Fruit fly (Drosophila melanogaster) whole organism, embryonic: ENCODE measurements around the gene QIL1.

Source experiments
- Ada2b ChIP-seq: fragments of 200-800 bp; sonication (Bioruptor generic); IDR thresholded peaks from 2 replicates; pipeline ENCODE4 v1.3.6; 2022; ENCODE audit warnings: missing biosample characterization, missing genetic modification characterization
- Atf3 ChIP-seq: fragments of 200-800 bp; sonication (Bioruptor generic); optimal IDR thresholded peaks from 3 replicates; lab custom pipeline; 2016; ENCODE audit warnings: missing biosample characterization, missing genetic modification characterization
- CG11560 ChIP-seq: fragments of 200-800 bp; sonication (Bioruptor generic); IDR thresholded peaks from 3 replicates; pipeline ENCODE4 v1.3.6; 2022; ENCODE audit warnings: missing biosample characterization, missing genetic modification characterization
- CG12299 ChIP-seq: fragments of 200-800 bp; sonication (Bioruptor generic); optimal IDR thresholded peaks from 2 replicates; lab custom pipeline; 2018; ENCODE audit warnings: missing biosample characterization, mild to moderate bottlenecking, missing genetic modification characterization
- CG12391 ChIP-seq: fragments of 200-800 bp; sonication (Bioruptor generic); optimal IDR thresholded peaks from 3 replicates; lab custom pipeline; 2018; ENCODE audit warnings: missing biosample characterization, mild to moderate bottlenecking, missing genetic modification characterization, moderate library complexity
- CG12744 ChIP-seq: fragments of 200-800 bp; sonication (Bioruptor generic); optimal IDR thresholded peaks from 2 replicates; lab custom pipeline; 2016; ENCODE audit warnings: missing biosample characterization, missing genetic modification characterization
- CG14014 ChIP-seq: fragments of 200-800 bp; sonication (Bioruptor generic); IDR thresholded peaks from 2 replicates; pipeline ENCODE4 v1.3.6; 2022; ENCODE audit warnings: missing biosample characterization, missing genetic modification characterization
- CG17328 ChIP-seq: fragments of 200-800 bp; sonication (Bioruptor generic); IDR thresholded peaks from 2 replicates; pipeline ENCODE4 v1.3.6; 2022; ENCODE audit warnings: missing biosample characterization, missing genetic modification characterization
- CG17612 ChIP-seq: fragments of 200-800 bp; sonication (Bioruptor generic); IDR thresholded peaks from 2 replicates; pipeline ENCODE4 v1.3.6; 2022; ENCODE audit warnings: missing biosample characterization, missing genetic modification characterization
- CG18599 ChIP-seq: fragments of 200-800 bp; sonication (Bioruptor generic); optimal IDR thresholded peaks from 3 replicates; lab custom pipeline; 2017; ENCODE audit warnings: missing biosample characterization, missing genetic modification characterization, mild to moderate bottlenecking, moderate library complexity, missing genetic modification reagents
- CG2678 ChIP-seq: fragments of 200-800 bp; sonication (Bioruptor generic); optimal IDR thresholded peaks from 3 replicates; lab custom pipeline; 2019; ENCODE audit warnings: missing biosample characterization, mild to moderate bottlenecking, missing genetic modification characterization, moderate library complexity
- CG3847 ChIP-seq: fragments of 200-800 bp; sonication (Bioruptor generic); IDR thresholded peaks from 2 replicates; pipeline ENCODE4 v1.3.6; 2022; ENCODE audit warnings: missing biosample characterization, missing genetic modification characterization
- CG4424 ChIP-seq: fragments of 200-800 bp; sonication (Bioruptor generic); optimal IDR thresholded peaks from 3 replicates; lab custom pipeline; 2016; ENCODE audit warnings: missing biosample characterization, missing genetic modification characterization
- CG4820 ChIP-seq: fragments of 200-800 bp; sonication (Bioruptor generic); optimal IDR thresholded peaks from 3 replicates; lab custom pipeline; 2016; ENCODE audit warnings: missing biosample characterization, missing genetic modification characterization
- CG6765 ChIP-seq: fragments of 200-800 bp; sonication (Bioruptor generic); optimal IDR thresholded peaks from 3 replicates; lab custom pipeline; 2017; ENCODE audit warnings: missing biosample characterization, mild to moderate bottlenecking, missing genetic modification characterization
- CG7839 ChIP-seq: fragments of 200-800 bp; sonication (Bioruptor generic); optimal IDR thresholded peaks from 3 replicates; lab custom pipeline; 2018; ENCODE audit warnings: missing biosample characterization, mild to moderate bottlenecking, missing genetic modification characterization, moderate library complexity
- CG7928 ChIP-seq: fragments of 200-800 bp; sonication (Bioruptor generic); optimal IDR thresholded peaks from 2 replicates; lab custom pipeline; 2017; ENCODE audit warnings: missing biosample characterization, mild to moderate bottlenecking, missing genetic modification characterization
- CG8281 ChIP-seq: fragments of 200-800 bp; sonication (Bioruptor generic); optimal IDR thresholded peaks from 2 replicates; lab custom pipeline; 2018; ENCODE audit warnings: missing biosample characterization, mild to moderate bottlenecking, missing genetic modification characterization, moderate library complexity
- CG8388 ChIP-seq: fragments of 200-800 bp; sonication (Bioruptor generic); optimal IDR thresholded peaks from 2 replicates; lab custom pipeline; 2019; ENCODE audit warnings: missing biosample characterization, mild to moderate bottlenecking, missing genetic modification characterization, moderate library complexity
- CG8924 ChIP-seq: fragments of 200-800 bp; optimal IDR thresholded peaks from 3 replicates; lab custom pipeline; 2019; ENCODE audit warnings: missing biosample characterization, mild to moderate bottlenecking, missing genetic modification characterization, moderate library complexity
- CG9437 ChIP-seq: fragments of 200-800 bp; sonication (Bioruptor generic); optimal IDR thresholded peaks from 2 replicates; lab custom pipeline; 2018; ENCODE audit warnings: missing biosample characterization, mild to moderate bottlenecking, missing genetic modification characterization
- CG9727 ChIP-seq: fragments of 200-800 bp; sonication (Bioruptor generic); optimal IDR thresholded peaks from 3 replicates; lab custom pipeline; 2017; ENCODE audit warnings: missing biosample characterization, mild to moderate bottlenecking, missing genetic modification characterization
- Deaf1 ChIP-seq: fragments of 200-800 bp; optimal IDR thresholded peaks from 3 replicates; lab custom pipeline; 2019; ENCODE audit warnings: missing biosample characterization, mild to moderate bottlenecking, missing genetic modification characterization, moderate library complexity
- Dip2 ChIP-seq: fragments of 200-800 bp; sonication (Bioruptor generic); IDR thresholded peaks from 2 replicates; pipeline ENCODE4 v1.3.6; 2022; ENCODE audit warnings: missing biosample characterization, missing genetic modification characterization
- Dref ChIP-seq: fragments of 200-800 bp; sonication (Bioruptor generic); IDR thresholded peaks from 2 replicates; pipeline ENCODE4 v1.3.6; 2022; ENCODE audit warnings: missing biosample characterization, missing genetic modification characterization
- Ets97D ChIP-seq: fragments of 200-800 bp; sonication (Bioruptor generic); optimal IDR thresholded peaks from 3 replicates; lab custom pipeline; 2016; ENCODE audit warnings: missing biosample characterization, missing genetic modification characterization
- Gsc ChIP-seq: fragments of 200-800 bp; sonication (Bioruptor generic); IDR thresholded peaks from 2 replicates; pipeline ENCODE4 v1.3.6; 2022; ENCODE audit warnings: missing biosample characterization, missing genetic modification characterization
- Hr51 ChIP-seq, 2 experiments: fragments of 200-800 bp; sonication (Bioruptor generic); optimal IDR thresholded peaks; 2 replicates in 1 of 2; 3 replicates in 1 of 2; lab custom pipeline; 2016 to 2018; ENCODE audit warnings: missing biosample characterization in 2 of 2, missing genetic modification characterization in 2 of 2, mild to moderate bottlenecking in 1 of 2, moderate library complexity in 1 of 2
- Nf-YA ChIP-seq: fragments of 200-800 bp; sonication (Bioruptor generic); IDR thresholded peaks from 2 replicates; pipeline ENCODE4 v1.3.6; 2022; ENCODE audit warnings: missing biosample characterization, missing genetic modification characterization
- Rfx ChIP-seq: fragments of 200-800 bp; sonication (Bioruptor generic); IDR thresholded peaks from 2 replicates; pipeline ENCODE4 v1.3.6; 2022; ENCODE audit warnings: missing biosample characterization, missing genetic modification characterization
- Rx ChIP-seq: fragments of 200-800 bp; sonication (Bioruptor generic); IDR thresholded peaks from 2 replicates; pipeline ENCODE4 v1.3.6; 2022; ENCODE audit warnings: missing biosample characterization, missing genetic modification characterization
- Sry-β ChIP-seq: fragments of 200-800 bp; sonication (Bioruptor generic); optimal IDR thresholded peaks from 2 replicates; lab custom pipeline; 2018; ENCODE audit warnings: missing biosample characterization, mild to moderate bottlenecking, missing genetic modification characterization, moderate library complexity
- dmrt11E ChIP-seq: fragments of 200-800 bp; sonication (Bioruptor generic); optimal IDR thresholded peaks from 3 replicates; lab custom pipeline; 2018; ENCODE audit warnings: missing biosample characterization, mild to moderate bottlenecking, missing genetic modification characterization, moderate library complexity
- esg ChIP-seq: fragments of 200-800 bp; sonication (Bioruptor generic); conservative IDR thresholded peaks from 2 replicates; pipeline ENCODE4 v1.3.6; 2022; ENCODE audit warnings: missing biosample characterization, missing genetic modification characterization
- eve ChIP-seq, 2 experiments: fragments of >200 bp; optimal IDR thresholded peaks; 2 replicates each; lab custom pipeline; 2017; ENCODE audit warnings: missing biosample characterization in 2 of 2, missing genetic modification characterization in 2 of 2
- gt ChIP-seq: fragments of 200-800 bp; sonication (Bioruptor generic); IDR thresholded peaks from 2 replicates; pipeline ENCODE4 v1.3.6; 2022; ENCODE audit warnings: missing biosample characterization, missing genetic modification characterization
- hth ChIP-seq: fragments of >200 bp; optimal IDR thresholded peaks from 2 replicates; lab custom pipeline; 2017; ENCODE audit warnings: inconsistent platforms
- knrl ChIP-seq: fragments of 200-800 bp; sonication (Bioruptor generic); IDR thresholded peaks from 3 replicates; pipeline ENCODE4 v1.3.6; 2022; ENCODE audit warnings: missing biosample characterization, missing genetic modification characterization; ENCODE audit not compliant: partially characterized antibody
- nmo ChIP-seq: fragments of 200-800 bp; sonication (Bioruptor generic); optimal IDR thresholded peaks from 2 replicates; lab custom pipeline; 2018; ENCODE audit warnings: missing biosample characterization, mild to moderate bottlenecking, missing genetic modification characterization, moderate library complexity
- pan ChIP-seq, 4 experiments: fragments of >200 bp in 3 of 4; fragments of 200-800 bp in 1 of 4; sonication (Bioruptor generic) in 1 of 4; optimal IDR thresholded peaks in 3 of 4; IDR thresholded peaks in 1 of 4; 2 replicates each; pipeline versions ENCODE4 v1.3.6 to Lab custom; 2017 to 2022; ENCODE audit warnings: missing biosample characterization in 2 of 4, missing genetic modification characterization in 2 of 4, mixed read lengths in 1 of 4
- phol ChIP-seq: fragments of 200-800 bp; sonication (Bioruptor generic); optimal IDR thresholded peaks from 3 replicates; lab custom pipeline; 2018; ENCODE audit warnings: missing biosample characterization, mild to moderate bottlenecking, missing genetic modification characterization, moderate library complexity
- pnt ChIP-seq: fragments of 200-800 bp; sonication (Bioruptor generic); optimal IDR thresholded peaks from 3 replicates; lab custom pipeline; 2016; ENCODE audit warnings: missing biosample characterization, missing genetic modification characterization
- pros ChIP-seq: fragments of 200-800 bp; sonication (Bioruptor generic); optimal IDR thresholded peaks from 3 replicates; lab custom pipeline; 2019; ENCODE audit warnings: missing biosample characterization, mild to moderate bottlenecking, missing genetic modification characterization, moderate library complexity
- ranshi ChIP-seq: fragments of 200-800 bp; sonication (Bioruptor generic); IDR thresholded peaks from 2 replicates; pipeline ENCODE4 v1.3.6; 2022; ENCODE audit warnings: missing biosample characterization, missing genetic modification characterization
- sc ChIP-seq, 3 experiments: fragments of >200 bp in 2 of 3; fragments of 200-800 bp in 1 of 3; sonication (Bioruptor generic) in 1 of 3; optimal IDR thresholded peaks; 2 replicates in 2 of 3; 3 replicates in 1 of 3; lab custom pipeline; 2017; ENCODE audit warnings: mild to moderate bottlenecking in 1 of 3, missing biosample characterization in 1 of 3, missing genetic modification characterization in 1 of 3, missing genetic modification reagents in 1 of 3
- sens ChIP-seq: fragments of 200-800 bp; sonication (Bioruptor generic); peaks from one replicate; lab custom pipeline; 2016; ENCODE audit warnings: missing biosample characterization, missing genetic modification characterization
- toy ChIP-seq: fragments of 200-800 bp; sonication (Bioruptor generic); IDR thresholded peaks from 2 replicates; pipeline ENCODE4 v1.3.6; 2022; ENCODE audit warnings: missing biosample characterization, missing genetic modification characterization
- twi ChIP-seq: fragments of 200-800 bp; optimal IDR thresholded peaks from 2 replicates; lab custom pipeline; 2019; ENCODE audit warnings: missing biosample characterization, mild to moderate bottlenecking, missing genetic modification characterization, moderate library complexity
- zf30C ChIP-seq: fragments of 200-800 bp; sonication (Bioruptor generic); optimal IDR thresholded peaks from 3 replicates; lab custom pipeline; 2018; ENCODE audit warnings: missing biosample characterization, mild to moderate bottlenecking, missing genetic modification characterization
- zfh2 ChIP-seq: fragments of 200-800 bp; sonication (Bioruptor generic); optimal IDR thresholded peaks from 2 replicates; lab custom pipeline; 2016; ENCODE audit warnings: missing biosample characterization, missing genetic modification characterization

The QIL1 gene

dm6 chr3L:17457695-17458242, 8.0 kb upstream of the QIL1 start (continued):
- TF ChIP-seq CG6765 (GFP tag; lab: Kevin White, UChicago) (no peak), CG7839 (tag; lab: Kevin White, UChicago) (peak; percentile 24), pan (optimal IDR thresholded peaks at IDR 0.05; lab: Kevin White, UChicago) (no peak), pan (GFP tag; optimal IDR thresholded peaks at IDR 0.05 in 1 of 2, IDR thresholded peaks at IDR 0.05 in 1 of 2) (peak in 1 of 2 experiments; percentile 26), CG4424 (no peak), Gsc (GFP tag; lab: Robert Waterston, UW) (no peak), CG3847 (GFP tag; lab: Robert Waterston, UW) (no peak), CG11560 (tag; lab: Robert Waterston, UW) (no peak), Dip2 (GFP tag; lab: Robert Waterston, UW) (no peak), Dref (no peak), Nf-YA (no peak), CG18599 (peak; percentile 54), Ada2b (GFP tag; lab: Robert Waterston, UW) (no peak), sc (optimal IDR thresholded peaks at IDR 0.05; lab: Kevin White, UChicago) (no peak), sc (GFP tag; optimal IDR thresholded peaks at IDR 0.05; lab: Kevin White, UChicago) (no peak), dmrt11E (tag; lab: Kevin White, UChicago) (peak; percentile 47), Rx (GFP tag; lab: Robert Waterston, UW) (no peak), CG8388 (GFP tag; lab: Kevin White, UChicago) (peak; percentile 43), CG8281 (tag; lab: Kevin White, UChicago) (no peak), CG4820 (GFP tag; lab: Kevin White, UChicago) (no peak), pros (GFP tag; lab: Kevin White, UChicago) (peak; percentile 50), Deaf1 (tag; lab: Kevin White, UChicago) (no peak), esg (GFP tag; lab: Robert Waterston, UW) (0 out of 2 replicates have a peak, but pooled peaks have one; percentile 7), CG12744 (GFP tag; lab: Kevin White, UChicago) (no peak), CG17328 (GFP tag; lab: Robert Waterston, UW) (peak; percentile 52), CG2678 (tag; lab: Kevin White, UChicago) (peak; percentile 48), Rfx (GFP tag; lab: Robert Waterston, UW) (no peak), CG7928 (no peak), ranshi (GFP tag; lab: Robert Waterston, UW) (no peak), CG17612 (GFP tag; lab: Robert Waterston, UW) (no peak), CG8924 (tag; lab: Kevin White, UChicago) (peak; percentile 28), gt (GFP tag; lab: Robert Waterston, UW) (no peak), zfh2 (GFP tag; lab: Kevin White, UChicago) (no peak), CG9437 (peak; percentile 1), eve (GFP tag; optimal IDR thresholded peaks at IDR 0.05; lab: Kevin White, UChicago) (no peak), Ets97D (GFP tag; lab: Kevin White, UChicago) (no peak), twi (tag; lab: Kevin White, UChicago) (no peak), sens (peak; percentile 76), phol (tag; lab: Kevin White, UChicago) (peak; percentile 18), CG12391 (tag; lab: Kevin White, UChicago) (peak; percentile 39), pnt (GFP tag; lab: Kevin White, UChicago) (no peak), hth (lab: Kevin White, UChicago) (no peak), CG9727 (GFP tag; lab: Kevin White, UChicago) (peak; percentile 36), Atf3 (no peak), Hr51 (GFP tag; optimal IDR thresholded peaks at IDR 0.05; lab: Kevin White, UChicago) (peak in 1 of 2 experiments; percentile 42), nmo (peak; percentile 31), knrl (GFP tag; lab: Robert Waterston, UW) (no peak), zf30C (GFP tag; lab: Kevin White, UChicago) (peak; percentile 42), toy (GFP tag; lab: Robert Waterston, UW) (no peak), CG12299 (tag; lab: Kevin White, UChicago) (no peak), Sry-β (GFP tag; lab: Kevin White, UChicago) (peak; percentile 31), CG14014 (GFP tag; lab: Robert Waterston, UW) (no peak)
